Worm (Caenorhabditis elegans) whole organism, midembryonic: ENCODE measurements around the gene F49H12.7.
A peak's percentile ranks its signal among the peaks of the same experiment; 100 is the strongest.

Experiments
- T22C8.4 ChIP-seq: fragments of 200-800 bp; sonication (Bioruptor generic); IDR thresholded peaks from 2 replicates; pipeline ENCODE4 v1.3.6; 2022; ENCODE audit warnings: missing genetic modification characterization, missing compliant biosample characterization
- cog-1 ChIP-seq: sonication (generic microtip); optimal IDR thresholded peaks from 2 replicates; lab custom pipeline; 2016; ENCODE audit warnings: missing genetic modification characterization, missing compliant biosample characterization
- flt-1 ChIP-seq: fragments of 200-800 bp; sonication (Bioruptor generic); IDR thresholded peaks from 2 replicates; pipeline ENCODE4 v1.3.6; 2022; ENCODE audit warnings: missing genetic modification characterization, missing compliant biosample characterization
- klf-2 ChIP-seq: fragments of 200-800 bp; sonication (Bioruptor generic); conservative IDR thresholded peaks from 2 replicates; pipeline ENCODE4 v1.3.6; 2022; ENCODE audit warnings: missing genetic modification reagents, missing genetic modification characterization, missing compliant biosample characterization
- med-1 ChIP-seq: sonication (generic microtip); optimal IDR thresholded peaks from 2 replicates; lab custom pipeline; 2017; ENCODE audit warnings: missing genetic modification characterization, mild to moderate bottlenecking, missing compliant biosample characterization, antibody characterized with exemption, missing genetic modification reagents; ENCODE audit not compliant: insufficient read depth
- ref-1 ChIP-seq: fragments of 200-800 bp; sonication (Bioruptor generic); conservative IDR thresholded peaks from 2 replicates; pipeline ENCODE4 v1.3.6; 2022; ENCODE audit warnings: missing genetic modification reagents, missing genetic modification characterization, missing compliant biosample characterization
- tab-1 ChIP-seq: fragments of 200-800 bp; sonication (Bioruptor generic); IDR thresholded peaks from 2 replicates; pipeline ENCODE4 v1.3.6; 2022; ENCODE audit warnings: missing genetic modification characterization, missing compliant biosample characterization
- ztf-23 ChIP-seq: fragments of 200-800 bp; sonication (Bioruptor generic); IDR thresholded peaks from 2 replicates; pipeline ENCODE4 v1.3.6; 2022; ENCODE audit warnings: missing genetic modification reagents, missing genetic modification characterization, missing compliant biosample characterization
- ztf-29 ChIP-seq: fragments of 200-800 bp; sonication (Bioruptor generic); IDR thresholded peaks from 2 replicates; pipeline ENCODE4 v1.3.6; 2022; ENCODE audit warnings: missing genetic modification reagents, missing genetic modification characterization, missing compliant biosample characterization

F49H12.7 gene

DNA sequence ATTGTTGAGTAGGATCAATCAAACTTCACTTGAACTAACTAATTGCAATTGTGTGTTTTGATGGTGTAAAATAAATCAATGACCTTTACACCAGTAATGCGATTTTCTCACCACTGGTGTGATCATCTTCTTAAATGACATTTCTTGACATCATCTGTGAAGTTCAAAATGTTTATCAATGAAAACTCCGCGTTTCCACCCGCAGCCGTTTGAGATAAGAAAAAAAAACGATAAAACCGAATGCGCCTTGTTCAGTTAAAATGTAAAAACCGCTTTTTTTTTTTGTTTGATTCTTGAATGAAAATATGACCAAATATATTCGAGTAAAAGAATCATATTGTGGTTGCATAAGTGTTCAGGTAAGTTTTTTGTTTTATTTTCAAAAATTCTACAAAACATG is 13.2 kb upstream of the F49H12.7 start, which contains the start of gene Y102A11A.1:
TSS of gene Y102A11A.1 (plus strand) at position 223 of the 400 bp plus-strand sequence.
- no peak for TF ChIP-seq med-1 (GFP tag; lab: Kevin White, UChicago)
- no peak for TF ChIP-seq T22C8.4 (GFP tag; lab: Robert Waterston, UW)
- no peak for TF ChIP-seq ref-1 (GFP tag; lab: Robert Waterston, UW)
- no peak for TF ChIP-seq klf-2
- no peak for TF ChIP-seq cog-1 (tag; lab: Kevin White, UChicago)
- TF ChIP-seq tab-1: no peak
- no peak for TF ChIP-seq flt-1
- TF ChIP-seq ztf-29 (GFP tag; lab: Robert Waterston, UW): no peak
- TF ChIP-seq ztf-23: no peak

DNA sequence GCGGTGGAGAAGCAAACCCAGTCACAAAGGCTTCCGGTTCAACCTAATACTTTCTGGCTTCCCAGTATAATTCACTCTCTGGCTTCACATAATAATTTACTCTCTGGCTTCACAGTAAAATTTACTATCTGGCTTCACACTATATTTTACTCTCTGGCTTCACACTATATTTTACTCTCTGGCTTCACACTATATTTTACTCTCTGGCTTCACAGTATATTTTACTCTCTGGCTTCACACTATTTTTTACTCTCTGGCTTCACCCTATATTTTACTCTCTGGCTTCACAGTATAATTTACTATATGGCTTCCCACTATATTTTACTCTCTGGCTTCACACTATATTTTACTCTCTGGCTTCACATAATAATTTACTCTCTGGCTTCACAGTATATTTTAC is 8.0 kb upstream of the F49H12.7 start:
- 0 out of 2 replicates have a peak, but pooled peaks have one; percentile 25 for TF ChIP-seq ztf-23

DNA sequence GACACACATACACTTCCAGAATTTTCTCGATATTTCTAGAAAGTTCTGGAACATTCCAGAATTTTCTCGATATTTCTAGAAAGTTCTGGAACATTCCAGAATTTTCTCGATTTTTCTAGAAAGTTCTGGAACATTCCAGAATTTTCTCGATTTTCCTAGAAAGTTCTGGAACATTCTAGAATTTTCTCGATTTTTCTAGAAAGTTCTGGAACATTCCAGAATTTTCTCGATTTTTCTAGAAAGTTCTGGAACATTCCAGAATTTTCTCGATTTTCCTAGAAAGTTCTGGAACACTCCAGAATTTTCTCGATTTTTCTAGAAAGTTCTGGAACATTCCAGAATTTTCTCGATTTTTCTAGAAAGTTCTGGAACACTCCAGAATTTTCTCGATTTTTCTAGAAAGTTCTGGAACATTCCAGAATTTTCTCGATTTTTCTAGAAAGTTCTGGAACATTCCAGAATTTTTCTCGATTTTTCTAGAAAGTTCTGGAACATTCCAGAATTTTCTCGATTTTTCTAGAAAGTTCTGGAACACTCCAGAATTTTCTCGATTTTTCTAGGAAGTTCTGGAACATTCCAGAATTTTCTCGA is 6.9 kb upstream of the F49H12.7 start:
- peak; percentile 63; the same call in 1 of the 2 replicates for TF ChIP-seq ref-1 (GFP tag; lab: Robert Waterston, UW)
- peak; percentile 81 for TF ChIP-seq tab-1
- 0 out of 2 replicates have a peak, but pooled peaks have one; percentile 61 for TF ChIP-seq ztf-23
- peak; percentile 97 for TF ChIP-seq flt-1

DNA sequence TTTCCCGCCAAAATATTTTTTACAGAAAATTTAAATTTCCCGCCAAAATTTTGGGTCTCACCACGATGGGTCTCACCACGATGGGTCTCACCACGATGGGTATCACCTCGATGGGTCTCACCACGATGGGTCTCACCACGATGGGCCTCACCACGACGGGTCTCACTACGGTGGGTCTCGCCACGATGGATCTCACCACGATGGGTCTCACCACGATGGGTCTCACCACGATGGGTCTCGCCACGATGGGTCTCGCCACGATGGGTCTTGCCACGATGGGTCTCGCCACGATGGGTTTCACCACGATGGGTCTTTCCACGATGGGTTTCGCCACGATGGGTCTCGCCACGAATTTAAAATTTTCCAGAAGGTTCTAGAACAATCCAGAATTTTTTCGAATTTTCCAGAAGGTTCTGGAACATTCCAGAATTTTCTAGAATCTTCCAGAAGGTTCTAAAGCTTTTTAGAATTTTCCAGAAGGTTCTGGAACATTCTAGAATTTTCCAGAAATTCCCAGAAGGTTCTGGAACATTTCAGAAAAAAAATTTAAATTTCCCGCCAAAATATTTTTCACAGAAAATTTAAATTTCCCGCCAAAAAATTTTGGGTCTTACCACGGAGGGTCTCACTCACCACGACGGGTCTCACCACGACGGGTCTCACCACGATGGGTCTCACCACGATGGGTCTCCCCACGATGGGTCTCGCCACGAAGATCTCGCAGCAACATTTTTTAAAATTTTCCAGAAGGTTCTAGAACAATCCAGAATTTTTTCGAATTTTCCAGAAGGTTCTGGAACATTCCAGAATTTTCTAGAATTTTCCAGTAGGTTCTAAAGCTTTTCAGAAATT is 6.1 kb upstream of the F49H12.7 start:
- TF ChIP-seq tab-1: peak; percentile 77
- 0 out of 2 replicates have a peak, but pooled peaks have one; percentile 52 for TF ChIP-seq klf-2
- peak; percentile 66; the same call in 1 of the 2 replicates for TF ChIP-seq flt-1
- 0 out of 2 replicates have a peak, but pooled peaks have one; percentile 25 for TF ChIP-seq ref-1 (GFP tag; lab: Robert Waterston, UW)
- TF ChIP-seq ztf-23: 0 out of 2 replicates have a peak, but pooled peaks have one; percentile 30
- 0 out of 2 replicates have a peak, but pooled peaks have one; percentile 19 for TF ChIP-seq T22C8.4 (GFP tag; lab: Robert Waterston, UW)

ce11 chrX:2068294-2068693 is 3.5 kb downstream of the F49H12.7 start:
- no peak for TF ChIP-seq flt-1
- no peak for TF ChIP-seq klf-2
- no peak for TF ChIP-seq cog-1 (tag; lab: Kevin White, UChicago)
- no peak for TF ChIP-seq ref-1 (GFP tag; lab: Robert Waterston, UW)
- TF ChIP-seq med-1 (GFP tag; lab: Kevin White, UChicago): no peak
- no peak for TF ChIP-seq ztf-23
- no peak for TF ChIP-seq T22C8.4 (GFP tag; lab: Robert Waterston, UW)
- no peak for TF ChIP-seq tab-1
- TF ChIP-seq ztf-29 (GFP tag; lab: Robert Waterston, UW): no peak

DNA sequence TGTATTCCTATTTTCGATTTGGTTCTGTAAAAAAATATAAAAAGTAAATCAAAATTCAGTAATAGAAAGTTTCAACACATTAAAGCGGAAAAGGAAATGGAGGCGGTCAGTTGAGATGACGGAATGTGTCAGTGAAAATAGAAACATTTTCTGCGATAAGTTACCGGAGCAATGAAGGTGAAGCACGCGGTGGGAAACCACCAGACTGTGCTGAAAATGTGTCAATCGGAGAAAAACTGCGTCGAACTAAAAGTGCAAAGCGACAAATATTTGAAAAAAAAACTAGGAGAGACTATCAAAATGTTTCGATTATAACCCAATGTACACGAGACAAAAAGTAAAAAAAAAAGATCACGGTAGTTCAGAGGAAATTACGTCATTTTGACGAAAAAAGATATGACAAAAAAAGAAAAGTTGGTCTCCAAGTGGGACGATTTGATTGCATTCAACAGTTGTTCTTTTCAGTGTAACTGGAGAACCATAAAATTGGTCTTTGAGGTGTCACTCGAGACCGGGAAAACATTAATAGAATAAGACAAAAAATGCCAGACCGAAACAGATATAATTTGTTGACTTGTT is 5.7 kb downstream of the F49H12.7 start, which contains the start of gene acl-4:
TSS of gene acl-4 (minus strand) at position 27 of the 579 bp plus-strand sequence.
- no peak for TF ChIP-seq T22C8.4 (GFP tag; lab: Robert Waterston, UW)
- TF ChIP-seq ref-1 (GFP tag; lab: Robert Waterston, UW): no peak
- TF ChIP-seq tab-1: no peak
- TF ChIP-seq med-1 (GFP tag; lab: Kevin White, UChicago): no peak
- no peak for TF ChIP-seq flt-1
- TF ChIP-seq klf-2: no peak
- no peak for TF ChIP-seq ztf-23
- no peak for TF ChIP-seq ztf-29 (GFP tag; lab: Robert Waterston, UW)
- TF ChIP-seq cog-1 (tag; lab: Kevin White, UChicago): no peak

- TF ChIP-seq ztf-29 (GFP tag; lab: Robert Waterston, UW) (no peak), cog-1 (tag; lab: Kevin White, UChicago) (peak; percentile 21)
Observed at ce11 chrX:2071392-2072001, 6.7 kb downstream of the F49H12.7 start.

DNA sequence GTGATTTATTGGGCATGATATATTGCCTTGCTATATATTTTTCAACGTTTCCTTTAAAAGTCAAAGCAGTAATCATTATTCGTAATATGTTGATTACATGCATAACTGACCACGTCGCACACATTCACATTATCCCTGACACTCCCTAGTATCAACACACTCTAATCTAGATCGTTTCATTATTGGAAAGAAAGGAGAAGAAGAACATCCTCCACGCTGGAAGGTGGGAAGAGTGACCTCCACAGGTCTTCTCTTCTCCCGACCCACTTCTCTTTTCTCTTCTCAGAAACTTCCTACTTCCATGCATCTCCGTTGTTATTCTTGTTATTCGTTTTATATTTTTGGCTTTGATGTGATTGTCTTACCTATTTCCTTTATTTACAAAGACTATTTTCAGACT is 9.2 kb downstream of the F49H12.7 start, which contains the start of gene txdc-12.2:
TSS of gene txdc-12.2 (plus strand) at position 396 of the 400 bp plus-strand sequence.
- TF ChIP-seq ztf-29 (GFP tag; lab: Robert Waterston, UW): no peak
- no peak for TF ChIP-seq cog-1 (tag; lab: Kevin White, UChicago)
- TF ChIP-seq ref-1 (GFP tag; lab: Robert Waterston, UW): no peak
- no peak for TF ChIP-seq T22C8.4 (GFP tag; lab: Robert Waterston, UW)

ce11 chrX:2075169-2075568 is 10.3 kb downstream of the F49H12.7 start:
- TF ChIP-seq ztf-29 (GFP tag; lab: Robert Waterston, UW) (no peak), ztf-23 (no peak), T22C8.4 (GFP tag; lab: Robert Waterston, UW) (no peak), ref-1 (GFP tag; lab: Robert Waterston, UW) (no peak), klf-2 (no peak), med-1 (GFP tag; lab: Kevin White, UChicago) (no peak), cog-1 (tag; lab: Kevin White, UChicago) (no peak), flt-1 (no peak), tab-1 (no peak)
